Worm (Caenorhabditis elegans): ENCODE measurements around the gene chil-5.
"Not testable (repeated sequence)": the region's sequence is repeated elsewhere in the genome, so short reads cannot be mapped to it uniquely, and the experiment has no call there.

Gene chil-5

ce11 chrII:9866378-9866777 is 6.9 kb upstream of the chil-5 start, which contains the start of gene chil-1:
chil-1 (minus strand) TSS chrII:9866478.
- not testable (repeated sequence) for TF ChIP-seq arid-1 (GFP tag; conservative IDR thresholded peaks at IDR 0.05); Y5F2A.4 (GFP tag; optimal IDR thresholded peaks at IDR 0.05); F26F4.8 (GFP tag; conservative IDR thresholded peaks at IDR 0.05)

- TF ChIP-seq ztf-7 (tag; optimal IDR thresholded peaks at IDR 0.05) (no peak), gei-8 (GFP tag; optimal IDR thresholded peaks at IDR 0.05) (no peak), ceh-44 (GFP tag; IDR thresholded peaks at IDR 0.05) (no peak), nhr-42 (GFP tag; IDR thresholded peaks at IDR 0.05) (no peak), nhr-10 (tag; optimal IDR thresholded peaks at IDR 0.05) (no peak), F10B5.3 (tag; optimal IDR thresholded peaks at IDR 0.05) (no peak), lin-1 (GFP tag; IDR thresholded peaks at IDR 0.05) (no peak), unc-62 (GFP tag; optimal IDR thresholded peaks at IDR 0.05 in 1 of 2) (no peak), unc-62 (tag; optimal IDR thresholded peaks at IDR 0.05) (no peak), lin-38 (GFP tag; IDR thresholded peaks at IDR 0.05) (no peak), unc-130 (GFP tag; optimal IDR thresholded peaks at IDR 0.05) (no peak), ceh-28 (tag; optimal IDR thresholded peaks at IDR 0.05) (no peak), unc-39 (tag; optimal IDR thresholded peaks at IDR 0.05) (no peak), dpl-1 (GFP tag; optimal IDR thresholded peaks at IDR 0.05) (no peak), nhr-111 (GFP tag; optimal IDR thresholded peaks at IDR 0.05) (no peak), Y48G9A.11 (GFP tag; IDR thresholded peaks at IDR 0.05) (no peak), snpc-4 (tag; optimal IDR thresholded peaks at IDR 0.05) (no peak), ama-1 (optimal IDR thresholded peaks at IDR 0.05) (no peak), F44E2.7 (GFP tag; IDR thresholded peaks at IDR 0.05) (no peak), tag-97 (GFP tag; IDR thresholded peaks at IDR 0.05) (no peak), mes-2 (tag; optimal IDR thresholded peaks at IDR 0.05; ENCODE audit: poor library complexity, severe bottlenecking) (no peak)
Measured at ce11 chrII:9862147-9862546, 2.7 kb upstream of the chil-5 start, which contains the start of gene C08H9.18. C08H9.18 (minus strand) TSS chrII:9862247.

ce11 chrII:9861394-9861793 is 1.9 kb upstream of the chil-5 start, which contains the start of gene chil-3:
chil-3 (minus strand) TSS chrII:9861494.
- TF ChIP-seq pqm-1 (tag; optimal IDR thresholded peaks at IDR 0.05), result no peak
- no peak for TF ChIP-seq hlh-11 (tag; optimal IDR thresholded peaks at IDR 0.05)
- TF ChIP-seq fkh-10 (GFP tag; optimal IDR thresholded peaks at IDR 0.05), result no peak
- TF ChIP-seq tag-97 (GFP tag; IDR thresholded peaks at IDR 0.05), result no peak

- TF ChIP-seq ceh-32 (tag; optimal IDR thresholded peaks at IDR 0.05; ENCODE audit: poor library complexity) (no peak), dmd-6 (GFP tag; IDR thresholded peaks at IDR 0.05) (no peak), dve-1 (tag; optimal IDR thresholded peaks at IDR 0.05; ENCODE audit: insufficient read depth) (no peak), D1046.2 (GFP tag; IDR thresholded peaks at IDR 0.05) (no peak), F10B5.3 (tag; optimal IDR thresholded peaks at IDR 0.05) (no peak), mdt-29 (GFP tag; IDR thresholded peaks at IDR 0.05) (no peak), dmd-8 (GFP tag; IDR thresholded peaks at IDR 0.05) (no peak), lin-29 (GFP tag; IDR thresholded peaks at IDR 0.05) (no peak), zfp-2 (tag; optimal IDR thresholded peaks at IDR 0.05) (no peak), dmd-9 (GFP tag; IDR thresholded peaks at IDR 0.05) (no peak)
Measured at ce11 chrII:9857791-9858190, 1.7 kb downstream of the chil-5 start, which contains the start of gene chil-6. chil-6 (minus strand) TSS chrII:9857891.

- no peak for TF ChIP-seq zfp-2 (tag; optimal IDR thresholded peaks at IDR 0.05)
- no peak for TF ChIP-seq T20F7.1 (GFP tag; optimal IDR thresholded peaks at IDR 0.05)
- TF ChIP-seq unc-39 (tag; optimal IDR thresholded peaks at IDR 0.05), result no peak
- TF ChIP-seq duxl-1 (tag; optimal IDR thresholded peaks at IDR 0.05; ENCODE audit: poor library complexity), result no peak
- TF ChIP-seq aly-2 (tag; optimal IDR thresholded peaks at IDR 0.05), result no peak
- no peak for TF ChIP-seq dmd-8 (GFP tag; IDR thresholded peaks at IDR 0.05)
- no peak for TF ChIP-seq ztf-7 (tag; optimal IDR thresholded peaks at IDR 0.05)
- TF ChIP-seq ces-1 (GFP tag; optimal IDR thresholded peaks at IDR 0.05), result no peak
- TF ChIP-seq Y5F2A.4 (GFP tag; optimal IDR thresholded peaks at IDR 0.05), result no peak
- no peak for TF ChIP-seq zag-1 (tag; optimal IDR thresholded peaks at IDR 0.05)
- no peak for TF ChIP-seq mxl-3 (GFP tag; optimal IDR thresholded peaks at IDR 0.05)
- TF ChIP-seq nhr-111 (GFP tag; optimal IDR thresholded peaks at IDR 0.05), result no peak
- TF ChIP-seq Y48G9A.11 (GFP tag; IDR thresholded peaks at IDR 0.05), result no peak
Measured at ce11 chrII:9855620-9856019, 3.9 kb downstream of the chil-5 start, which contains the start of gene chil-4. chil-4 (minus strand) TSS chrII:9855720.
